Comparison of ENCODE assay signal across 1 worm cellular context in the genomic region with DNA sequence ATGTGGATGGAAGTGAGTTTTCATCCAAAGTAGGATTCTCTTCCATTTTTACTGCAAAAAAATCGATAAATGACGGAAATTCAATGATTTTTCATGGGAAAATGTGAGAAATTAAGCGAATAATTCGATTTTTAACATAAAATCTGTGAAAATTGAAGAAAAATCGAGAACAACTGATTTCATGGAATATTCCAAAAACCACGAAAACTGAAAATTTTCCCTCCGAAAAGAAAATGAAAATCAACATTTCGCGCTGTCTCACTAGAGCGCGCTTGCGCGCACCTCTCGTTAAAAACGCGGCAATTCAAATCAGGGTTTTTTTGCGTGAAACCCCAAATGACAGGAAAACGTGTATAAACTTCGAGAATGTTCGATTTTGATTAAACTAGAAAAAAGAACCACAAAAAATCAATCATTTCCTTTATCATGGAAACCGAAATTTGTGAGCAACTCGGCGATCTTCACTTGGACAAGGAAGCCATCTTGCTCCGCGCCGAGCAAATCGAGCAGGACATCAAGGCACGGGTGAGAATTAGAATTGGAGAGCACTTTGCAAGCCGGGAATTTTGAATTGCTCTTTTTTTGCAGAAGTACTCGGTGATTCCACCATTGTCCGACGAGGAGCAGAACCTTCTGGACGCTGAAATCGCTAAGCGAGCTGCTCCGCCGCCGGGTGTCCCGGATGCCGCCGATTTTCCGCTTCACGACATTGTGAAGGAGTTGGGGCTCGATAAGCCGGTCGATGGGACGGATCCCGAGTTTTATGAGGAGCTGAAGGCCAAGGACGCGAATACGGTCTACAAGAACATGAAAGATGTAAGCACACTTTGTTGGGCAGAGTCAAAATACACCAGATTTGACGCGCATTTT.
A peak's percentile ranks its signal among the peaks of the same experiment; 100 is the strongest.
TF ChIP-seq lines count a peak whose summit lies in the region.

A gene (minus strand): TSS at position 51 of the 870 bp plus-strand sequence.
A gene (plus strand): TSS at position 383 of the 870 bp plus-strand sequence.

TF ChIP-seq in whole organism, L4 larva, 104 proteins besides CTCF, POLR2A, EP300 and RAD21 (continued from another document):
- TF ChIP-seq zip-11 (GFP tag; IDR thresholded peaks at IDR 0.05; lab: Robert Waterston, UW) = no peak
- TF ChIP-seq fos-1 (tag; optimal IDR thresholded peaks at IDR 0.05; lab: Kevin White, UChicago) = no peak
- no peak for TF ChIP-seq dmd-8 (GFP tag; IDR thresholded peaks at IDR 0.05; lab: Robert Waterston, UW)
- no peak for TF ChIP-seq lin-29 (GFP tag; IDR thresholded peaks at IDR 0.05; lab: Robert Waterston, UW)
- no peak for TF ChIP-seq pha-4 (GFP tag; IDR thresholded peaks at IDR 0.05; lab: Robert Waterston, UW)
- TF ChIP-seq pha-4 (tag; optimal IDR thresholded peaks at IDR 0.05; lab: Kevin White, UChicago) = peak; percentile 6
- TF ChIP-seq spr-1 (tag; optimal IDR thresholded peaks at IDR 0.05; lab: Kevin White, UChicago) = no peak
- no peak for TF ChIP-seq ZK546.5 (tag; optimal IDR thresholded peaks at IDR 0.05; lab: Kevin White, UChicago)
- peak; percentile 29 for TF ChIP-seq nhr-6 (tag; optimal IDR thresholded peaks at IDR 0.05; lab: Kevin White, UChicago)
- TF ChIP-seq mxl-3 (GFP tag; optimal IDR thresholded peaks at IDR 0.05; lab: Kevin White, UChicago) = no peak
- TF ChIP-seq T26A8.4 (GFP tag; IDR thresholded peaks at IDR 0.05; lab: Robert Waterston, UW) = 0 out of 2 replicates have a peak, but pooled peaks have one; percentile 10
- no peak for TF ChIP-seq egl-27 (tag; optimal IDR thresholded peaks at IDR 0.05; lab: Kevin White, UChicago)
- no peak for TF ChIP-seq Y75B8A.6 (GFP tag; IDR thresholded peaks at IDR 0.05; lab: Robert Waterston, UW)
- peak; percentile 99 for TF ChIP-seq lin-38 (GFP tag; IDR thresholded peaks at IDR 0.05; lab: Robert Waterston, UW)
- TF ChIP-seq mep-1 (tag; optimal IDR thresholded peaks at IDR 0.05; lab: Kevin White, UChicago) = peak; percentile 73
- TF ChIP-seq aha-1 (tag; lab: Kevin White, UChicago) = peak; percentile 12
- no peak for TF ChIP-seq ceh-32 (tag; optimal IDR thresholded peaks at IDR 0.05; lab: Kevin White, UChicago; ENCODE audit: poor library complexity)
- no peak for TF ChIP-seq lir-3 (tag; optimal IDR thresholded peaks at IDR 0.05; lab: Kevin White, UChicago)
- TF ChIP-seq mdl-1 (tag; optimal IDR thresholded peaks at IDR 0.05; lab: Kevin White, UChicago) = no peak
- 0 out of 2 replicates have a peak, but pooled peaks have one; percentile 52 for TF ChIP-seq dmd-9 (GFP tag; IDR thresholded peaks at IDR 0.05; lab: Robert Waterston, UW)
- no peak for TF ChIP-seq snpc-1.2 (GFP tag; IDR thresholded peaks at IDR 0.05; lab: Robert Waterston, UW)
- no peak for TF ChIP-seq Y5F2A.4 (GFP tag; optimal IDR thresholded peaks at IDR 0.05; lab: Kevin White, UChicago)
- no peak for TF ChIP-seq madf-5 (GFP tag; IDR thresholded peaks at IDR 0.05; lab: Robert Waterston, UW)
- no peak for TF ChIP-seq ztf-11 (tag; optimal IDR thresholded peaks at IDR 0.05; lab: Kevin White, UChicago)
- TF ChIP-seq sdz-12 (GFP tag; optimal IDR thresholded peaks at IDR 0.05; lab: Kevin White, UChicago) = no peak
- TF ChIP-seq ces-1 (GFP tag; optimal IDR thresholded peaks at IDR 0.05; lab: Kevin White, UChicago) = no peak
- TF ChIP-seq hlh-30 (tag; optimal IDR thresholded peaks at IDR 0.05; lab: Kevin White, UChicago; ENCODE audit: insufficient read depth) = peak; percentile 77
- TF ChIP-seq nhr-48 (tag; optimal IDR thresholded peaks at IDR 0.05; lab: Kevin White, UChicago) = no peak
- peak; percentile 61 for TF ChIP-seq lin-13 (GFP tag; optimal IDR thresholded peaks at IDR 0.05; lab: Kevin White, UChicago)
